Worm (Caenorhabditis elegans) whole organism, L4 larva: ENCODE results near the gene F42F12.4.

ENCODE experiments used
- D1046.2 ChIP-seq: fragments of 200-800 bp; sonication (Bioruptor generic); IDR thresholded peaks from 2 replicates; pipeline ENCODE4 v1.3.6; 2022; ENCODE audit warnings: missing genetic modification characterization, missing compliant biosample characterization
- F10B5.3 ChIP-seq: sonication (generic microtip); optimal IDR thresholded peaks from 2 replicates; lab custom pipeline; 2016; ENCODE audit warnings: mild to moderate bottlenecking, missing genetic modification characterization, missing compliant biosample characterization
- F44E2.7 ChIP-seq: fragments of 200-800 bp; sonication (Bioruptor generic); IDR thresholded peaks from 2 replicates; pipeline ENCODE4 v2.1.2; 2022; ENCODE audit warnings: missing genetic modification characterization, missing compliant biosample characterization
- F49E8.2 ChIP-seq: sonication (generic microtip); optimal IDR thresholded peaks from 2 replicates; lab custom pipeline; 2016; ENCODE audit warnings: missing compliant biosample characterization, mild to moderate bottlenecking, missing genetic modification characterization, borderline replicate concordance
- T20F7.1 ChIP-seq: fragments of 200-800 bp; sonication (Bioruptor generic); optimal IDR thresholded peaks from 2 replicates; lab custom pipeline; 2018; ENCODE audit warnings: mild to moderate bottlenecking, missing genetic modification characterization, missing compliant biosample characterization
- T26A8.4 ChIP-seq: fragments of 200-800 bp; sonication (Bioruptor generic); IDR thresholded peaks from 2 replicates; pipeline ENCODE4 v1.3.6; 2022; ENCODE audit warnings: missing genetic modification characterization, missing compliant biosample characterization
- Y105C5A.15 ChIP-seq: fragments of 200-800 bp; sonication (Bioruptor generic); IDR thresholded peaks from 2 replicates; pipeline ENCODE4 v1.3.6; 2022; ENCODE audit warnings: missing genetic modification characterization, missing compliant biosample characterization
- Y48G9A.11 ChIP-seq: fragments of 200-800 bp; sonication (Bioruptor generic); IDR thresholded peaks from 2 replicates; pipeline ENCODE4 v1.3.6; 2022; ENCODE audit warnings: missing genetic modification reagents, missing genetic modification characterization, missing compliant biosample characterization
- ZK546.5 ChIP-seq, 2 experiments: sonication (generic microtip); optimal IDR thresholded peaks; 2 replicates each; lab custom pipeline; 2017; ENCODE audit warnings: missing biosample characterization in 2 of 2, missing genetic modification characterization in 2 of 2
- aly-2 ChIP-seq: sonication (generic microtip); optimal IDR thresholded peaks from 2 replicates; lab custom pipeline; 2018; ENCODE audit warnings: missing biosample characterization, missing genetic modification characterization
- arid-1 ChIP-seq: fragments of 200-800 bp; sonication (Bioruptor generic); conservative IDR thresholded peaks from 2 replicates; pipeline ENCODE4 v1.3.6; 2022; ENCODE audit warnings: missing genetic modification reagents, missing genetic modification characterization, missing compliant biosample characterization
- ceh-32 ChIP-seq: sonication (generic microtip); optimal IDR thresholded peaks from 2 replicates; lab custom pipeline; 2016; ENCODE audit warnings: mild to moderate bottlenecking, missing genetic modification characterization, missing compliant biosample characterization; ENCODE audit not compliant: poor library complexity
- ceh-62 ChIP-seq: sonication (generic microtip); optimal IDR thresholded peaks from 2 replicates; lab custom pipeline; 2017; ENCODE audit warnings: missing biosample characterization, missing genetic modification characterization
- ceh-82 ChIP-seq: sonication (generic microtip); optimal IDR thresholded peaks from 2 replicates; lab custom pipeline; 2017; ENCODE audit warnings: missing biosample characterization, missing genetic modification characterization
- ces-1 ChIP-seq: fragments of 150-350 bp; sonication (generic microtip); optimal IDR thresholded peaks from 4 replicates; lab custom pipeline; 2014; ENCODE audit warnings: missing biosample characterization, missing genetic modification reagents, missing genetic modification characterization
- cey-2 ChIP-seq: sonication (generic microtip); optimal IDR thresholded peaks from 3 replicates; lab custom pipeline; 2017; ENCODE audit warnings: missing genetic modification characterization, mild to moderate bottlenecking, missing compliant biosample characterization, antibody characterized with exemption, borderline replicate concordance; ENCODE audit not compliant: insufficient read depth
- ctbp-1 ChIP-seq: fragments of 200-800 bp; sonication (Bioruptor generic); IDR thresholded peaks from 2 replicates; pipeline ENCODE4 v1.3.6; 2022; ENCODE audit warnings: missing genetic modification reagents, missing genetic modification characterization, missing compliant biosample characterization
- daf-12 ChIP-seq: fragments of 150-350 bp; optimal IDR thresholded peaks from 2 replicates; lab custom pipeline; 2014; ENCODE audit warnings: missing biosample characterization, missing genetic modification reagents, missing genetic modification characterization
- daf-16 ChIP-seq, 3 experiments: sonication (generic microtip); optimal IDR thresholded peaks; 2 replicates each; lab custom pipeline; 2016 to 2017; ENCODE audit warnings: missing genetic modification characterization in 3 of 3, missing genetic modification reagents in 3 of 3, mild to moderate bottlenecking in 2 of 3, missing compliant biosample characterization in 2 of 3, missing biosample characterization in 1 of 3, moderate library complexity in 1 of 3
- daf-8 ChIP-seq: fragments of 200-800 bp; sonication (Bioruptor generic); IDR thresholded peaks from 2 replicates; pipeline ENCODE4 v1.3.6; 2022; ENCODE audit warnings: missing genetic modification characterization, missing compliant biosample characterization
- dmd-6 ChIP-seq: fragments of 200-800 bp; sonication (Bioruptor generic); IDR thresholded peaks from 2 replicates; pipeline ENCODE4 v1.3.6; 2022; ENCODE audit warnings: missing genetic modification reagents, missing genetic modification characterization, missing compliant biosample characterization
- dmd-8 ChIP-seq: fragments of 200-800 bp; sonication (Bioruptor generic); IDR thresholded peaks from 2 replicates; pipeline ENCODE4 v1.3.6; 2022; ENCODE audit warnings: missing genetic modification characterization, missing compliant biosample characterization
- egl-27 ChIP-seq: sonication (generic microtip); optimal IDR thresholded peaks from 3 replicates; lab custom pipeline; 2017; ENCODE audit warnings: missing biosample characterization, missing genetic modification reagents, missing genetic modification characterization
- egl-43 ChIP-seq: fragments of 200-800 bp; sonication (Bioruptor generic); IDR thresholded peaks from 2 replicates; pipeline ENCODE4 v1.3.6; 2022; ENCODE audit warnings: missing genetic modification reagents, missing genetic modification characterization, missing compliant biosample characterization
- fkh-10 ChIP-seq: fragments of 150-350 bp; optimal IDR thresholded peaks from 2 replicates; lab custom pipeline; 2014; ENCODE audit warnings: missing biosample characterization, missing genetic modification reagents, missing genetic modification characterization
- hlh-11 ChIP-seq: fragments of 200-800 bp; sonication (Bioruptor generic); optimal IDR thresholded peaks from 2 replicates; lab custom pipeline; 2018; ENCODE audit warnings: mild to moderate bottlenecking, missing genetic modification characterization, missing compliant biosample characterization
- hmg-1.1 ChIP-seq: fragments of 200-800 bp; sonication (Bioruptor generic); IDR thresholded peaks from 2 replicates; pipeline ENCODE4 v1.3.6; 2022; ENCODE audit warnings: missing genetic modification reagents, missing genetic modification characterization, missing compliant biosample characterization
- lim-7 ChIP-seq: fragments of 200-800 bp; sonication (Bioruptor generic); IDR thresholded peaks from 2 replicates; pipeline ENCODE4 v1.3.6; 2022; ENCODE audit warnings: missing genetic modification characterization, missing compliant biosample characterization
- lin-1 ChIP-seq: fragments of 200-800 bp; sonication (Bioruptor generic); IDR thresholded peaks from 2 replicates; pipeline ENCODE4 v1.3.6; 2022; ENCODE audit warnings: missing genetic modification reagents, missing genetic modification characterization, missing compliant biosample characterization
- lin-13 ChIP-seq: fragments of 150-350 bp; optimal IDR thresholded peaks from 2 replicates; lab custom pipeline; 2014; ENCODE audit warnings: missing biosample characterization, missing genetic modification reagents, missing genetic modification characterization
- lin-15B ChIP-seq: fragments of 150-350 bp; sonication (generic microtip); optimal IDR thresholded peaks from 3 replicates; lab custom pipeline; 2014; ENCODE audit warnings: missing biosample characterization, missing genetic modification characterization
- lsy-2 ChIP-seq, 2 experiments: fragments of 150-350 bp in 1 of 2; sonication (generic microtip) in 1 of 2; optimal IDR thresholded peaks; 2 replicates each; lab custom pipeline; 2014 to 2017; ENCODE audit warnings: missing biosample characterization in 2 of 2, missing genetic modification characterization in 2 of 2
- mep-1 ChIP-seq: fragments of 150-350 bp; sonication (generic microtip); optimal IDR thresholded peaks from 3 replicates; lab custom pipeline; 2014; ENCODE audit warnings: missing biosample characterization, missing genetic modification characterization
- mxl-2 ChIP-seq: fragments of 200-800 bp; sonication (Bioruptor generic); conservative IDR thresholded peaks from 2 replicates; pipeline ENCODE4 v1.3.6; 2022; ENCODE audit warnings: missing genetic modification reagents, missing genetic modification characterization, missing compliant biosample characterization
- nhr-10 ChIP-seq: fragments of 150-350 bp; optimal IDR thresholded peaks from 2 replicates; lab custom pipeline; 2014; ENCODE audit warnings: missing biosample characterization, missing genetic modification characterization
- nhr-11 ChIP-seq: fragments of 150-350 bp; optimal IDR thresholded peaks from 2 replicates; lab custom pipeline; 2014; ENCODE audit warnings: missing biosample characterization, missing genetic modification characterization
- nhr-237 ChIP-seq: sonication (generic microtip); optimal IDR thresholded peaks from 2 replicates; lab custom pipeline; 2017; ENCODE audit warnings: missing biosample characterization, missing genetic modification characterization
- nhr-25 ChIP-seq: sonication (generic microtip); optimal IDR thresholded peaks from 2 replicates; lab custom pipeline; 2017; ENCODE audit warnings: missing genetic modification characterization, mild to moderate bottlenecking, missing compliant biosample characterization, antibody characterized with exemption, moderate library complexity, borderline replicate concordance; ENCODE audit not compliant: insufficient read depth
- nhr-76 ChIP-seq: fragments of 150-350 bp; optimal IDR thresholded peaks from 2 replicates; lab custom pipeline; 2014; ENCODE audit warnings: missing biosample characterization, missing genetic modification characterization
- nhr-77 ChIP-seq: fragments of 150-350 bp; optimal IDR thresholded peaks from 2 replicates; lab custom pipeline; 2014; ENCODE audit warnings: missing biosample characterization, missing genetic modification characterization
- php-3 ChIP-seq: fragments of 200-800 bp; sonication (Bioruptor generic); IDR thresholded peaks from 2 replicates; pipeline ENCODE4 v1.3.6; 2022; ENCODE audit warnings: missing genetic modification reagents, missing genetic modification characterization, missing compliant biosample characterization
- rbr-2 ChIP-seq: sonication (generic microtip); optimal IDR thresholded peaks from 2 replicates; lab custom pipeline; 2016; ENCODE audit warnings: missing genotype, missing genetic modification characterization, missing compliant biosample characterization
- saeg-2 ChIP-seq: fragments of 200-800 bp; sonication (Bioruptor generic); IDR thresholded peaks from 2 replicates; pipeline ENCODE4 v1.3.6; 2022; ENCODE audit warnings: missing genetic modification reagents, missing genetic modification characterization, missing compliant biosample characterization
- set-16 ChIP-seq: fragments of 200-800 bp; sonication (Bioruptor generic); IDR thresholded peaks from 2 replicates; pipeline ENCODE4 v1.3.6; 2022; ENCODE audit warnings: missing genetic modification reagents, missing genetic modification characterization, missing compliant biosample characterization
- tag-97 ChIP-seq: fragments of 200-800 bp; sonication (Bioruptor generic); IDR thresholded peaks from 2 replicates; pipeline ENCODE4 v1.3.6; 2022; ENCODE audit warnings: missing genetic modification characterization, missing compliant biosample characterization
- tra-1 ChIP-seq: fragments of 200-800 bp; sonication (Bioruptor generic); IDR thresholded peaks from 2 replicates; pipeline ENCODE4 v1.3.6; 2022; ENCODE audit warnings: missing genetic modification reagents, missing genetic modification characterization, missing compliant biosample characterization
- unc-39 ChIP-seq: sonication (generic microtip); optimal IDR thresholded peaks from 2 replicates; lab custom pipeline; 2017; ENCODE audit warnings: missing biosample characterization, missing genetic modification characterization
- vab-7 ChIP-seq: fragments of 200-800 bp; sonication (Bioruptor generic); IDR thresholded peaks from 2 replicates; pipeline ENCODE4 v1.3.6; 2022; ENCODE audit warnings: missing genetic modification reagents, missing genetic modification characterization, missing compliant biosample characterization
- zag-1 ChIP-seq: fragments of 150-350 bp; optimal IDR thresholded peaks from 2 replicates; lab custom pipeline; 2014; ENCODE audit warnings: missing biosample characterization, missing genetic modification characterization
- zfp-2 ChIP-seq: sonication (generic microtip); optimal IDR thresholded peaks from 2 replicates; lab custom pipeline; 2016; ENCODE audit warnings: mild to moderate bottlenecking, missing genetic modification characterization, missing compliant biosample characterization
- zip-11 ChIP-seq: fragments of 200-800 bp; sonication (Bioruptor generic); IDR thresholded peaks from 2 replicates; pipeline ENCODE4 v1.3.6; 2022; ENCODE audit warnings: missing genetic modification characterization, missing compliant biosample characterization
- ztf-7 ChIP-seq: fragments of 150-350 bp; optimal IDR thresholded peaks from 2 replicates; lab custom pipeline; 2014; ENCODE audit warnings: missing biosample characterization, missing genetic modification characterization

Gene F42F12.4

DNA sequence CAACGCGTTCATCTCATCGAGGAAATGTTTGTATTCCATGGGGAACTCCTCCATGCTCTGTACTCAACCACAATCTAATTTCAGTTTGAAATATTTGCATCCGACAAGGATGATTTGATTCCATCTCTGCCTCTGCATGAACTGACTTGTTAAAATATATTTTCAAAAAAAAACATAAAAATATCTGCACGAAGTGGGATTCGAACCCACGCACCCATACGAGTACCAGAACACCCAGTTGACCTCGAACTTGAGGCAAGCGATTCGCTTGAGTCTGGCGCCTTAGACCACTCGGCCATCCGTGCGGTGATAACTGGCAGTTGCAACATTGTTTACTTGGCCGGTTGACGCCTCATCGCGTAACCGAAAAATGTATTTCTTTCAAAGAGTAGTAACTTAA lies 4.9 kb downstream of the F42F12.4 start (continued):
- TF ChIP-seq ZK546.5 (tag; optimal IDR thresholded peaks at IDR 0.05; lab: Kevin White, UChicago), result no peak
- no peak for TF ChIP-seq lin-15B (tag; lab: Kevin White, UChicago)
- TF ChIP-seq saeg-2 (GFP tag; lab: Robert Waterston, UW), result peak; percentile 62; the same call in 1 of the 2 replicates
- TF ChIP-seq ceh-82 (tag; lab: Kevin White, UChicago), result no peak
- no peak for TF ChIP-seq nhr-237 (tag; lab: Kevin White, UChicago)
- TF ChIP-seq daf-16 (GFP tag; optimal IDR thresholded peaks at IDR 0.05; lab: Kevin White, UChicago), result peak; percentile 22 to 59
- peak; percentile 67 for TF ChIP-seq daf-16 (tag; optimal IDR thresholded peaks at IDR 0.05; lab: Kevin White, UChicago)
- TF ChIP-seq zag-1 (tag; lab: Kevin White, UChicago), result no peak
- TF ChIP-seq cey-2 (tag; lab: Kevin White, UChicago), result no peak
- TF ChIP-seq lin-13 (GFP tag; lab: Kevin White, UChicago), result peak; percentile 14
- TF ChIP-seq arid-1 (GFP tag; lab: Robert Waterston, UW), result peak; percentile 52; the same call in 1 of the 2 replicates
- TF ChIP-seq ceh-62 (tag; lab: Kevin White, UChicago), result no peak
- no peak for TF ChIP-seq ces-1 (GFP tag; lab: Kevin White, UChicago)
- TF ChIP-seq ctbp-1 (GFP tag; lab: Robert Waterston, UW), result peak; percentile 52; the same call in 1 of the 2 replicates
- no peak for TF ChIP-seq T20F7.1 (GFP tag; lab: Kevin White, UChicago)
- TF ChIP-seq Y105C5A.15 (GFP tag; lab: Robert Waterston, UW), result no peak
- no peak for TF ChIP-seq nhr-11 (tag; lab: Kevin White, UChicago)
- no peak for TF ChIP-seq zip-11
- peak; percentile 51 for TF ChIP-seq hlh-11 (tag; lab: Kevin White, UChicago)
- no peak for TF ChIP-seq nhr-76 (tag; lab: Kevin White, UChicago)
- no peak for TF ChIP-seq unc-39
- TF ChIP-seq rbr-2 (tag; lab: Kevin White, UChicago), result peak; percentile 28
- no peak for TF ChIP-seq nhr-77
- TF ChIP-seq lin-1 (GFP tag; lab: Robert Waterston, UW), result no peak
- TF ChIP-seq lsy-2 (tag; optimal IDR thresholded peaks at IDR 0.05; lab: Kevin White, UChicago), result no peak
- no peak for TF ChIP-seq tag-97 (GFP tag; lab: Robert Waterston, UW)
- peak; percentile 78 for TF ChIP-seq hmg-1.1 (GFP tag; lab: Robert Waterston, UW)
- no peak for TF ChIP-seq mep-1
- peak; percentile 80 for TF ChIP-seq dmd-8 (GFP tag; lab: Robert Waterston, UW)
- peak; percentile 85 for TF ChIP-seq lim-7 (GFP tag; lab: Robert Waterston, UW)
- no peak for TF ChIP-seq daf-8
- no peak for TF ChIP-seq zfp-2 (tag; lab: Kevin White, UChicago)
- no peak for TF ChIP-seq D1046.2 (GFP tag; lab: Robert Waterston, UW)
- TF ChIP-seq aly-2 (tag; lab: Kevin White, UChicago), result no peak
- no peak for TF ChIP-seq set-16 (GFP tag; lab: Robert Waterston, UW)
- TF ChIP-seq ceh-32 (tag; lab: Kevin White, UChicago), result no peak
- TF ChIP-seq php-3 (GFP tag; lab: Robert Waterston, UW), result no peak; the same call in 1 of the 2 replicates
- TF ChIP-seq egl-43 (GFP tag; lab: Robert Waterston, UW), result no peak; the same call in none of the 2 replicates
- no peak for TF ChIP-seq daf-12 (tag; lab: Kevin White, UChicago)
- TF ChIP-seq F44E2.7 (GFP tag; lab: Robert Waterston, UW), result no peak
- TF ChIP-seq tra-1 (GFP tag; lab: Robert Waterston, UW), result peak; percentile 63; the same call in 1 of the 2 replicates
- peak; percentile 54 for TF ChIP-seq dmd-6 (GFP tag; lab: Robert Waterston, UW)
- TF ChIP-seq mxl-2 (GFP tag; lab: Robert Waterston, UW), result no peak
- TF ChIP-seq T26A8.4 (GFP tag; lab: Robert Waterston, UW), result peak; percentile 50
- TF ChIP-seq vab-7 (GFP tag; lab: Robert Waterston, UW), result peak; percentile 88
- TF ChIP-seq nhr-10 (tag; lab: Kevin White, UChicago), result no peak
- no peak for TF ChIP-seq nhr-25 (tag; lab: Kevin White, UChicago)
- peak; percentile 67 for TF ChIP-seq Y48G9A.11 (GFP tag; lab: Robert Waterston, UW)
- TF ChIP-seq fkh-10 (GFP tag; lab: Kevin White, UChicago), result no peak
- TF ChIP-seq F49E8.2, result no peak
- no peak for TF ChIP-seq egl-27
- peak; percentile 28 for TF ChIP-seq ztf-7 (tag; lab: Kevin White, UChicago)
- no peak for TF ChIP-seq F10B5.3 (tag; lab: Kevin White, UChicago)
